Fruit fly (Drosophila melanogaster): Measurements from ENCODE around the gene MTA1-like.
A peak's percentile ranks its signal among the peaks of the same experiment; 100 is the strongest.

MTA1-like gene

DNA sequence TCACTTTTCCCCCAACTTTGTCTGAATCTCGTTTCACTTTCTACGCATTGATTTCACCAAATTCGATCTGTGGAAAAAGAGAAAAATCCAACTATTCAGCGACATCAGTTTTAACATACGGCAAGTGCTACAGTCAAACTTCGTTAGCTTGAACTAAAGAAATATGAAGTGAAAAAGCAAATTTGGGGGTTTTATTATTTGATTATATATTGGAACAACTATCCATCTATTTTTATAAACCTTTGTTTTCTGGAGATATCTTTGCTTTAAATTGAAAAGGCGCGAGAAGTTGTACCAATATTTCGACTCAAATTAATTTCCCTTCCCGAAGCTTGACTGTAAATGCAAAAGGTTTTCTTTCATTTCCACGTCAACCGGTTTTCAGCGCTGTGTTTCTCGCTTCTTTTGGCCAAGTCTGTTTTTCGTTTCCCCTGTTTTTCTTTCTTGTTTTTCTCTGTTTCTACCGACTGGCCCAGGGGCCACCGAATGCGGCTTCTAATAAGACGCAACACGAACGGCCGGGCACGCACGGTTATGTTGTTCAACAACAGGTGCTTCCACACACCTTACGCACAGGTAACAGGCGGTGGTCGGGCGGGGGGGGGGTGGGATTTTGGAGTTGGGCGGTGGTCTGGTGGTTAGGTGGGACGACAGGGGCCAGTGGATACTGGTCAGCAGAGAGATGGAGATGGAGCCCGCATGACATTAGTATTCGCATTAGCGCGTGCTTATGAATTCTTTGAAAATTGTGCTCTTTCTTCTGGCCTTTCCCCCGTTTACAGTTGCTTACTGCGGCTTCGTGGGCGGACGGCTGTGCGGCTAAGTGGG, 34.6 kb upstream of the MTA1-like start (continued):
- TF ChIP-seq CG12219 (GFP tag; optimal IDR thresholded peaks at IDR 0.05) (peak; percentile 48), CkIIα-i1 (GFP tag; IDR thresholded peaks at IDR 0.05) (no peak), Stat92E (GFP tag; optimal IDR thresholded peaks at IDR 0.05) (peak in 1 of 3 experiments; percentile 46), ATbp (GFP tag; optimal IDR thresholded peaks at IDR 0.05) (peak; percentile 81), CG6175 (GFP tag; IDR thresholded peaks at IDR 0.05) (peak; percentile 65; the same call in 1 of the 3 replicates), Usf (GFP tag; optimal IDR thresholded peaks at IDR 0.05) (peak; percentile 10), CG8089 (GFP tag; optimal IDR thresholded peaks at IDR 0.05) (no peak), trem (tag; optimal IDR thresholded peaks at IDR 0.05) (peak; percentile 59), Sox102F (GFP tag; optimal IDR thresholded peaks at IDR 0.05) (peak; percentile 81), chinmo (GFP tag; IDR thresholded peaks at IDR 0.05; ENCODE audit: partially characterized antibody) (0 out of 4 replicates have a peak, but pooled peaks have one; percentile 21), CG15696 (tag; optimal IDR thresholded peaks at IDR 0.05) (peak; percentile 48), Jarid2 (GFP tag; optimal IDR thresholded peaks at IDR 0.05) (no peak), CG1024 (GFP tag; IDR thresholded peaks at IDR 0.05) (no peak), Med (GFP tag) (peak; percentile 81), Hr78 (GFP tag; optimal IDR thresholded peaks at IDR 0.05) (peak in 1 of 2 experiments; percentile 27), CG30020 (tag; optimal IDR thresholded peaks at IDR 0.05) (peak; percentile 2), CG10274 (GFP tag; optimal IDR thresholded peaks at IDR 0.05) (no peak), wek (GFP tag; optimal IDR thresholded peaks at IDR 0.05) (no peak), tll (GFP tag; optimal IDR thresholded peaks at IDR 0.05) (no peak), gcm (GFP tag; optimal IDR thresholded peaks at IDR 0.05) (peak; percentile 52), Spps (tag; optimal IDR thresholded peaks at IDR 0.05) (peak; percentile 51), CG7271 (tag; optimal IDR thresholded peaks at IDR 0.05) (no peak), tap (tag; optimal IDR thresholded peaks at IDR 0.05) (no peak), cad (GFP tag; optimal IDR thresholded peaks at IDR 0.05) (no peak), disco-r (GFP tag; optimal IDR thresholded peaks at IDR 0.05) (no peak), CG11504 (tag; optimal IDR thresholded peaks at IDR 0.05) (no peak), ase (GFP tag; IDR thresholded peaks at IDR 0.05) (0 out of 3 replicates have a peak, but pooled peaks have one; percentile 11), lmd (GFP tag; IDR thresholded peaks at IDR 0.05) (peak; percentile 54), CG2875 (GFP tag; optimal IDR thresholded peaks at IDR 0.05) (peak; percentile 59), CG3407 (GFP tag; optimal IDR thresholded peaks at IDR 0.05) (peak; percentile 60), dpn (GFP tag; optimal IDR thresholded peaks at IDR 0.05) (peak; percentile 2 to 39), CG14860 (GFP tag; IDR thresholded peaks at IDR 0.05; ENCODE audit: partially characterized antibody) (no peak), CG11723 (GFP tag; optimal IDR thresholded peaks at IDR 0.05) (peak; percentile 49), gce (GFP tag; IDR thresholded peaks at IDR 0.05) (peak; percentile 18; the same call in 1 of the 3 replicates), wdn (GFP tag; IDR thresholded peaks at IDR 0.05) (no peak), CrebB (tag; optimal IDR thresholded peaks at IDR 0.05) (no peak), Atf3 (GFP tag; optimal IDR thresholded peaks at IDR 0.05) (peak; percentile 29), CG16815 (GFP tag; optimal IDR thresholded peaks at IDR 0.05) (peak; percentile 34), jing (GFP tag; optimal IDR thresholded peaks at IDR 0.05) (peak; percentile 50), nerfin-1 (tag; optimal IDR thresholded peaks at IDR 0.05) (peak; percentile 49), sqz (GFP tag; optimal IDR thresholded peaks at IDR 0.05) (no peak), da (GFP tag; optimal IDR thresholded peaks at IDR 0.05) (no peak), CG10267 (tag; optimal IDR thresholded peaks at IDR 0.05) (peak; percentile 73), CG17612 (GFP tag; IDR thresholded peaks at IDR 0.05) (no peak), HLHmδ (GFP tag; optimal IDR thresholded peaks at IDR 0.05) (peak; percentile 7), pum (GFP tag; optimal IDR thresholded peaks at IDR 0.05) (peak; percentile 61), Hr3 (GFP tag; optimal IDR thresholded peaks at IDR 0.05) (peak; percentile 32)
